Fruit fly (Drosophila melanogaster) whole organism, wandering third instar larva: ENCODE results near the gene Kat60.

ENCODE experiments used
- Dif ChIP-seq: fragments of 200-275, 200-300 bp; sonication (Bioruptor generic); optimal IDR thresholded peaks from 2 replicates; lab custom pipeline; 2018; ENCODE audit warnings: missing biosample characterization, missing genetic modification characterization; ENCODE audit not compliant: partially characterized antibody
- Hr78 ChIP-seq: fragments of >200 bp; optimal IDR thresholded peaks from 2 replicates; lab custom pipeline; 2017; ENCODE audit warnings: missing biosample characterization, missing genetic modification characterization
- Rel ChIP-seq, 2 experiments: fragments of 200-800 bp; sonication (Bioruptor generic) in 1 of 2; optimal IDR thresholded peaks; 2 replicates in 1 of 2; 3 replicates in 1 of 2; lab custom pipeline; 2016 to 2019; ENCODE audit warnings: mild to moderate bottlenecking in 2 of 2, missing biosample characterization in 2 of 2, missing genetic modification characterization in 2 of 2, moderate library complexity in 1 of 2
- dmrt93B ChIP-seq: fragments of 200-800 bp; sonication (Bioruptor generic); optimal IDR thresholded peaks from 2 replicates; lab custom pipeline; 2018; ENCODE audit warnings: missing biosample characterization, mild to moderate bottlenecking, missing genetic modification characterization
- h ChIP-seq: fragments of 200-800 bp; sonication (Bioruptor generic); optimal IDR thresholded peaks from 3 replicates; lab custom pipeline; 2016; ENCODE audit warnings: missing biosample characterization, mild to moderate bottlenecking, missing genetic modification characterization
- sv ChIP-seq: fragments of 200-800 bp; sonication (Bioruptor generic); optimal IDR thresholded peaks from 3 replicates; lab custom pipeline; 2016; ENCODE audit warnings: missing biosample characterization, missing genetic modification characterization
- tai ChIP-seq: sonication (Bioruptor generic); optimal IDR thresholded peaks from 2 replicates; lab custom pipeline; 2016; ENCODE audit warnings: missing biosample characterization, missing genetic modification characterization
- usp ChIP-seq: fragments of >200 bp; optimal IDR thresholded peaks from 2 replicates; lab custom pipeline; 2017; ENCODE audit warnings: missing biosample characterization, missing genetic modification characterization

DNA sequence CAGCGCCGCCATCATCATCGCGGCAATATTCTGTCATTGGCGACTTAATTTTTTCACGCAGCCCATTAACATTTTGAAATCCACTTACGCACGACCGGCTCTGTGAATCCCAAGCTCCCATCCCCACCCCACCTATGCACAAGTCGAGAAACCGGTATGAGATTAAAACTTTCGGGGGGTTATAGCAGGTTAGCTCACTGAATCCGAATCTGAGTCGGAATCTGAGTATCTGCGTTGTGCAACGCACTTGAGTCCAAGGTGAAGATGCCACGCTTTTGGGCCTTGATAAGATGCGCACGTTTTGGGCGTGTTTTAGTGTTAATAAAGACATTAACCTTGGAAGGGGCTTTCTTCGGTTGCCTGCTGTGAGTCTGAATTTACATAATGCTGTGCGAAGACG lies 14.9 kb upstream of the Kat60 start:
- no peak for TF ChIP-seq Rel (GFP tag; optimal IDR thresholded peaks at IDR 0.05; lab: Kevin White, UChicago)
- peak; percentile 94 for TF ChIP-seq Rel (tag; optimal IDR thresholded peaks at IDR 0.05; lab: Kevin White, UChicago)
- no peak for TF ChIP-seq sv (GFP tag; lab: Kevin White, UChicago)
- no peak for TF ChIP-seq tai (GFP tag; lab: Kevin White, UChicago)
- no peak for TF ChIP-seq dmrt93B (GFP tag; lab: Kevin White, UChicago)
- TF ChIP-seq Hr78 (GFP tag; lab: Kevin White, UChicago): no peak
- TF ChIP-seq usp (GFP tag; lab: Kevin White, UChicago): no peak
- TF ChIP-seq Dif: peak; percentile 44
- TF ChIP-seq h (GFP tag; lab: Kevin White, UChicago): no peak
